Fruit fly (Drosophila melanogaster): ENCODE data around the gene Ktl.
A peak's percentile ranks its signal among the peaks of the same experiment; 100 is the strongest.

Gene Ktl

DNA sequence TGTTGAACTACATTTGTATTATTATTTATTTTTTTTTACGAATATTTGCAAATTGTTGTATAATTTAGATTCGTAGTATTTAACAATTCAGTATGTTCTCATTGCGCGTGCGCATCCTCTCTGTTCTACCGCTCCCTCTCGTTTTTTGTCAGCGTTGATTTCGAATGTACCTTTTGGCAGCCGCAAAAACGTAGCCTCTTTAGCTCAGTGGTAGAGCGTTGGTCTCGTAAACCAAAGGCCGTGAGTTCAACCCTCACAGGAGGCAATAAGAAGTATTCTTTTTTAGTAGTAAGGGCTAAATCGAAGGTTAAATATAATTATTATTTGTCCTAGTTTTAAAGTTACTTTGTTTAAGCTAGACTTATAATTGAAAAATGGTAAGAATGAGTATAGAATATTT lies 6.6 kb downstream of the Ktl start (continued):
- TF ChIP-seq ken (GFP tag; IDR thresholded peaks at IDR 0.05), result no peak
- 0 out of 3 replicates have a peak, but pooled peaks have one; percentile 7 for TF ChIP-seq CG7963 (GFP tag; IDR thresholded peaks at IDR 0.05; ENCODE audit: partially characterized antibody)
- no peak for TF ChIP-seq NC2β (GFP tag; optimal IDR thresholded peaks at IDR 0.05)
- TF ChIP-seq Dref (GFP tag; IDR thresholded peaks at IDR 0.05), result no peak
- TF ChIP-seq Side (GFP tag; optimal IDR thresholded peaks at IDR 0.05), result no peak
- peak; percentile 97 for TF ChIP-seq Bdp1 (GFP tag; optimal IDR thresholded peaks at IDR 0.05)
- TF ChIP-seq amos (GFP tag; IDR thresholded peaks at IDR 0.05; ENCODE audit: partially characterized antibody), result peak; percentile 60; the same call in 1 of the 2 replicates
- no peak for TF ChIP-seq bcd (GFP tag; optimal IDR thresholded peaks at IDR 0.05)
- peak; percentile 21; the same call in 1 of the 2 replicates for TF ChIP-seq CG42726 (GFP tag; IDR thresholded peaks at IDR 0.05; ENCODE audit: partially characterized antibody)
- no peak for TF ChIP-seq ERR (GFP tag; optimal IDR thresholded peaks at IDR 0.05)
- 0 out of 2 replicates have a peak, but pooled peaks have one; percentile 53 for TF ChIP-seq Scr (GFP tag; IDR thresholded peaks at IDR 0.05; ENCODE audit: partially characterized antibody)
- no peak; the same call in 2 of the 3 replicates for TF ChIP-seq vnd (GFP tag; IDR thresholded peaks at IDR 0.05; ENCODE audit: partially characterized antibody)
- peak; percentile 66 for TF ChIP-seq bbx (GFP tag; IDR thresholded peaks at IDR 0.05; ENCODE audit: partially characterized antibody)
- no peak for TF ChIP-seq CG3281 (GFP tag; optimal IDR thresholded peaks at IDR 0.05)
- TF ChIP-seq CG10147 (GFP tag; optimal IDR thresholded peaks at IDR 0.05), result no peak

DNA sequence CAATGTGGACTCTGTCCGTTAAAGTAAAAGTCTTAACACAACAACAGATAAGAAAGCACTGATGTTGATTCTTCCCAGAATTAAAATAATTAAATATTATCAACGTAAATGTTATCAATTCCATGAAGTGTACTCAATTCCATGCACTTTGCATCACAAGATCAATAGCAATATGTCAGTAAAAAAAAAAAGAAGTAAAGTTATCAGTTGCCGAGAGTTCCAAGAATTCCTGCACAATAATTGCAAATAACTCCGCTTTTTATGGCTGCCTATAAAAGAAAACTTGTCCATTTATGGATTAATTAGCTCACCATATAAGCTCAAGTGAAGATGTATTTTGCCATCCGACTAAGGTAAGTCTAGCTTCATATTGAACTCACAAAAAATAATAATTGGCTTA lies 19.7 kb downstream of the Ktl start, which contains the start of gene TotZ:
TotZ (plus strand) TSS at position 301 of the 400 bp plus-strand sequence.
- TF ChIP-seq stc (GFP tag; IDR thresholded peaks at IDR 0.05), result no peak
- TF ChIP-seq CG2712 (tag; optimal IDR thresholded peaks at IDR 0.05), result no peak
- no peak for TF ChIP-seq CG15696 (tag; optimal IDR thresholded peaks at IDR 0.05)
- TF ChIP-seq jigr1 (GFP tag; IDR thresholded peaks at IDR 0.05), result no peak
- TF ChIP-seq CG7372 (GFP tag; IDR thresholded peaks at IDR 0.05), result no peak
- no peak for TF ChIP-seq CG6689 (GFP tag; IDR thresholded peaks at IDR 0.05)
- no peak for TF ChIP-seq CG11093 (GFP tag; IDR thresholded peaks at IDR 0.05)
- no peak for TF ChIP-seq CG3995 (GFP tag; optimal IDR thresholded peaks at IDR 0.05)
- no peak for TF ChIP-seq Dll (GFP tag; IDR thresholded peaks at IDR 0.05; ENCODE audit: partially characterized antibody)
- TF ChIP-seq tup (GFP tag; optimal IDR thresholded peaks at IDR 0.05), result no peak
- no peak for TF ChIP-seq ro (GFP tag; IDR thresholded peaks at IDR 0.05)
- no peak for TF ChIP-seq H2.0 (GFP tag; IDR thresholded peaks at IDR 0.05)
- TF ChIP-seq CG14441 (GFP tag; IDR thresholded peaks at IDR 0.05), result no peak

DNA sequence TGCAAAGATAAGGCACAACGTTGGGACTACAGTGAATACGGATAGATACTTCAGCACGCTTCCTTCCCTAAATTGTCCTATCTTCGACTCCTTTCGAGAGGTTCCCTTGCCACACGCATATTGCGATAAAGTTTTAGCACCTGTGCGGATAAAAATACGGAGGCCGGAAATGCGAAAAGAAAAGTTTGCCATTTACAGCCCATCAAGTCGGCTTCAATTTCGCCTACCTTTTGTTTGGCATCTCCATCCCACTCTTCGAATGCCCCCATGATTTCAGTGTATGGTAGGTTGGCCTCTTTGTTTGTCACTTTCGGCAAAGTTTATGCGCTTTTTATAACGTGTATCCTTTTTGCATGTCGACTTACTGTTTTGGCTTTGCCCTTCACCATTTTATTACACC lies 20.4 kb downstream of the Ktl start:
- TF ChIP-seq abd-A (tag; optimal IDR thresholded peaks at IDR 0.05) (peak; percentile 52), CG13894 (tag; optimal IDR thresholded peaks at IDR 0.05) (peak; percentile 53), exex (tag; optimal IDR thresholded peaks at IDR 0.05) (no peak), her (GFP tag; optimal IDR thresholded peaks at IDR 0.05) (no peak), CG6683 (GFP tag; optimal IDR thresholded peaks at IDR 0.05) (no peak)

DNA sequence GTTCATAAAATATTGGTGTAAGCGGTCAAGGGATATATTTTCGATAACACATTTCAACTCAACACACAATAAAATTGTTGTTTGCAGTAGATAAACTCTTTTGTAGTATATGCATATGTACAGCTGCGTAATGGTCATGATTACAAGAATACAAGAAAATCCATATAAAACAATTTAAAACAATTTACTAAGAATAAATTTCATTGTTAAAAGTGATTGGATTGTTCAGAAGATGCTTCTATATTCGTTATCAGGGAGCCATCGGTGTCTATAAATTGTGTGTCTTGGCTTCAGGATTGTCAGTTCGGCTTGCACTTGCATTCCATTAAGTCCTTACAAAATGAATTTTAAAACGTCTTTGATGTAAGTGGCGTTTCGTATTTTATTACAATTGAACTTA lies 23.5 kb downstream of the Ktl start, which contains the start of gene TotB:
TotB (plus strand) TSS at position 301 of the 400 bp plus-strand sequence.
- TF ChIP-seq slou (GFP tag; optimal IDR thresholded peaks at IDR 0.05) (no peak), Lhr (GFP tag; optimal IDR thresholded peaks at IDR 0.05) (no peak), az2 (GFP tag; optimal IDR thresholded peaks at IDR 0.05) (no peak), Kr (GFP tag; optimal IDR thresholded peaks at IDR 0.05) (no peak), caup (GFP tag; optimal IDR thresholded peaks at IDR 0.05; ENCODE audit: severe bottlenecking) (no peak), Ada2b (GFP tag; IDR thresholded peaks at IDR 0.05) (no peak), CG7556 (GFP tag; optimal IDR thresholded peaks at IDR 0.05) (no peak), ewg (GFP tag; optimal IDR thresholded peaks at IDR 0.05) (no peak), CG12219 (GFP tag; optimal IDR thresholded peaks at IDR 0.05) (no peak), Sox102F (GFP tag; optimal IDR thresholded peaks at IDR 0.05) (no peak), Ssrp (tag; optimal IDR thresholded peaks at IDR 0.05) (no peak), trem (tag; optimal IDR thresholded peaks at IDR 0.05) (no peak), CHES-1-like (GFP tag; optimal IDR thresholded peaks at IDR 0.05) (no peak), gro (GFP tag; optimal IDR thresholded peaks at IDR 0.05) (no peak), CG2116 (GFP tag; optimal IDR thresholded peaks at IDR 0.05) (no peak)
